Worm (Caenorhabditis elegans): Measurements from ENCODE around the gene Y39H10B.3.

ce11 chrV:3711544-3711943, 40.9 kb downstream of the Y39H10B.3 start:
- no peak for TF ChIP-seq ham-2 (GFP tag; optimal IDR thresholded peaks at IDR 0.05)
- no peak for TF ChIP-seq lsy-2 (tag; optimal IDR thresholded peaks at IDR 0.05)
- TF ChIP-seq ceh-39 (tag; optimal IDR thresholded peaks at IDR 0.05): no peak
- no peak for TF ChIP-seq zip-8 (tag; optimal IDR thresholded peaks at IDR 0.05)
- TF ChIP-seq nhr-237 (tag; optimal IDR thresholded peaks at IDR 0.05): no peak
